Worm (Caenorhabditis elegans): ENCODE measurements around the gene coh-1.

Gene coh-1

ce11 chrX:7474968-7475433, at the start of gene coh-1 (continued):
- TF ChIP-seq C06A6.2 (GFP tag; conservative IDR thresholded peaks at IDR 0.05), result no peak
- no peak for TF ChIP-seq ceh-58 (GFP tag; IDR thresholded peaks at IDR 0.05)
- no peak for TF ChIP-seq lin-35 (GFP tag; optimal IDR thresholded peaks at IDR 0.05)

- TF ChIP-seq somi-1 (GFP tag; optimal IDR thresholded peaks at IDR 0.05) (no peak), zfh-2 (GFP tag; conservative IDR thresholded peaks at IDR 0.05) (0 out of 2 replicates have a peak, but pooled peaks have one; percentile 29), sdz-38 (tag; optimal IDR thresholded peaks at IDR 0.05) (no peak), K12H6.12 (tag; optimal IDR thresholded peaks at IDR 0.05) (no peak)
These were observed 49.0 kb upstream of the coh-1 start for ce11 chrX:7523799-7524198.

- TF ChIP-seq hlh-26 (GFP tag; conservative IDR thresholded peaks at IDR 0.05), result no peak
- TF ChIP-seq gei-17 (GFP tag; optimal IDR thresholded peaks at IDR 0.05), result no peak
- TF ChIP-seq dpff-1 (tag; optimal IDR thresholded peaks at IDR 0.05), result no peak
- TF ChIP-seq bed-1 (GFP tag; IDR thresholded peaks at IDR 0.05), result no peak
- no peak for TF ChIP-seq hmg-20 (GFP tag; IDR thresholded peaks at IDR 0.05)
These were observed 47.8 kb upstream of the coh-1 start for ce11 chrX:7522595-7522994.

ce11 chrX:7519569-7519968, 44.8 kb upstream of the coh-1 start, which contains the start of gene chts-1:
Gene chts-1 (minus strand): TSS chrX:7519669.
- TF ChIP-seq ekl-4 (GFP tag; IDR thresholded peaks at IDR 0.05), result no peak
- TF ChIP-seq lin-54 (GFP tag; optimal IDR thresholded peaks at IDR 0.05), result no peak
- TF ChIP-seq pha-4 (tag; optimal IDR thresholded peaks at IDR 0.05), result no peak
- no peak for TF ChIP-seq tbp1 (GFP tag; optimal IDR thresholded peaks at IDR 0.05)

- TF ChIP-seq zfh-2 (GFP tag; conservative IDR thresholded peaks at IDR 0.05), result no peak
- TF ChIP-seq nhr-90 (tag; optimal IDR thresholded peaks at IDR 0.05), result no peak
- TF ChIP-seq let-526 (GFP tag; IDR thresholded peaks at IDR 0.05), result no peak
- no peak for TF ChIP-seq F23B12.7 (tag; optimal IDR thresholded peaks at IDR 0.05; ENCODE audit: insufficient read depth)
- no peak for TF ChIP-seq F57A8.1 (GFP tag; optimal IDR thresholded peaks at IDR 0.05)
- TF ChIP-seq hlh-26 (GFP tag; conservative IDR thresholded peaks at IDR 0.05), result no peak
- TF ChIP-seq F37B4.10 (GFP tag; IDR thresholded peaks at IDR 0.05), result no peak
- no peak for TF ChIP-seq die-1 (tag; optimal IDR thresholded peaks at IDR 0.05)
- no peak for TF ChIP-seq ceh-79 (tag; optimal IDR thresholded peaks at IDR 0.05)
- no peak for TF ChIP-seq snpc-1.1 (tag; optimal IDR thresholded peaks at IDR 0.05; ENCODE audit: insufficient read depth)
- TF ChIP-seq ztf-22 (GFP tag; optimal IDR thresholded peaks at IDR 0.05), result no peak
- TF ChIP-seq efl-1 (GFP tag; optimal IDR thresholded peaks at IDR 0.05), result no peak
- TF ChIP-seq F10E7.11 (tag; optimal IDR thresholded peaks at IDR 0.05), result no peak
These were observed 37.9 kb upstream of the coh-1 start for ce11 chrX:7512714-7513113.

- TF ChIP-seq F57C9.4 (tag; optimal IDR thresholded peaks at IDR 0.05) (no peak), Y79H2A.3 (GFP tag; conservative IDR thresholded peaks at IDR 0.05) (no peak), dox-1 (GFP tag; IDR thresholded peaks at IDR 0.05) (no peak), ztf-26 (tag; optimal IDR thresholded peaks at IDR 0.05) (no peak), B0035.1 (tag; optimal IDR thresholded peaks at IDR 0.05) (no peak), rpc-1 (optimal IDR thresholded peaks at IDR 0.05) (peak; percentile 94), rpc-1 (tag; optimal IDR thresholded peaks at IDR 0.05) (peak; percentile 96), nhr-120 (GFP tag; IDR thresholded peaks at IDR 0.05) (no peak), zfh-2 (GFP tag; conservative IDR thresholded peaks at IDR 0.05) (no peak), ztf-25 (GFP tag; IDR thresholded peaks at IDR 0.05) (0 out of 2 replicates have a peak, but pooled peaks have one; percentile 65), ztf-3 (GFP tag; optimal IDR thresholded peaks at IDR 0.05) (no peak), tbx-9 (tag; optimal IDR thresholded peaks at IDR 0.05; ENCODE audit: borderline replicate concordance) (no peak), snpc-4 (GFP tag; optimal IDR thresholded peaks at IDR 0.05) (no peak), snpc-4 (tag; optimal IDR thresholded peaks at IDR 0.05) (no peak), dpff-1 (tag; optimal IDR thresholded peaks at IDR 0.05) (no peak), lsl-1 (GFP tag; optimal IDR thresholded peaks at IDR 0.05) (no peak), mes-4 (tag; optimal IDR thresholded peaks at IDR 0.05) (no peak), B0336.3 (GFP tag; IDR thresholded peaks at IDR 0.05) (no peak)
These were observed 32.3 kb upstream of the coh-1 start for ce11 chrX:7507141-7507540.

Measured in whole organism, young adult.